Fruit fly (Drosophila melanogaster): ENCODE results near the gene CG42564.

CG42564 gene

DNA sequence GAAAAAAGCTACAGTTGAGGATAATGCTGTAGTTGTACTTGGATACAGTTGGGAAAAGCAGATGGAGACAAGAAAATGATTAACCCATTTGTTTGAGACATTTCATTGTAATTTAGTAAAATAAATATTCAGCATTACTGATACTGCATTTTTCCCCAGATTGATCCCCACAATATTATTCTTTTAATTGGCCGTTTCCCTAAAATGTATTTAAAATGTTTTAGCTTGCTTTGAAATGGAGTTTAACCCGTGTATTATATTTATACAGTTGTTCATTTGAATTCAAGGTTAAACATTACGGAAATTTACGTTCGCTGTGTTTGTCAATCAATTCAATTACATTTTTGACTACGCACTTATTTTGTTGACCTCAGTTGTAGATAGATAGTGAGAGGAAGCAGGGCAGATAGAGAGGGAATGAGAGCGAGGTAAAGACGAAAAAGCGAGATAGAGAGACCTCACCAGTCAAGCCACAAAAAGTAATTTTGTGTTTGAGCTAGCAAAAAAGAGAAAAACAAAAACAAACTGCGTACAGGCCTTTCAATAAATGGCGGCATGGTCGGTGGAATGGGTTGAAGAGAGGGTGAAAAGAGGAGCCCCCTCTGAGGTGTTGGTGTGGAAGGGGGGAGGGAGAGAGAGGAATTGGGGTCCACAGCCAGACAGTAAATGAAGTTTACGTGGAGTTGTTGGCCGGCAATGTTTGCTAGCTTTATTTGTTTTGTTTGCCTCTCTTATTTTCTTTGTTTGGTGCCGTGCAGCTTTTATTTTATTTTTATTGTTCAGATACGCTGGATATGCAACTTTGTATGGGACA lies 36.3 kb downstream of the CG42564 start (continued):
- TF ChIP-seq CG14860 (GFP tag; IDR thresholded peaks at IDR 0.05; ENCODE audit: partially characterized antibody) (no peak), abd-A (tag; optimal IDR thresholded peaks at IDR 0.05) (peak; percentile 89), sr (GFP tag; IDR thresholded peaks at IDR 0.05) (no peak), ttk (GFP tag; IDR thresholded peaks at IDR 0.05) (peak; percentile 59; the same call in 1 of the 2 replicates), Doc3 (GFP tag; IDR thresholded peaks at IDR 0.05; ENCODE audit: partially characterized antibody) (no peak), Scr (GFP tag; IDR thresholded peaks at IDR 0.05; ENCODE audit: partially characterized antibody) (no peak), Hr78 (GFP tag; optimal IDR thresholded peaks at IDR 0.05) (peak in 1 of 2 experiments; percentile 88), CG4328 (GFP tag; optimal IDR thresholded peaks at IDR 0.05) (peak; percentile 72), CG1647 (GFP tag; optimal IDR thresholded peaks at IDR 0.05) (peak; percentile 74), Doc2 (GFP tag; IDR thresholded peaks at IDR 0.05) (no peak), Xrp1 (GFP tag; IDR thresholded peaks at IDR 0.05) (peak; percentile 67; the same call in 1 of the 2 replicates), vfl (GFP tag; optimal IDR thresholded peaks at IDR 0.05) (peak; percentile 65), CG16815 (GFP tag; optimal IDR thresholded peaks at IDR 0.05) (peak; percentile 76), Dref (GFP tag; IDR thresholded peaks at IDR 0.05) (no peak), C15 (GFP tag; IDR thresholded peaks at IDR 0.05) (no peak), gcm (GFP tag; optimal IDR thresholded peaks at IDR 0.05) (peak; percentile 82), ranshi (GFP tag; IDR thresholded peaks at IDR 0.05) (peak; percentile 68; the same call in 1 of the 2 replicates), dpn (GFP tag; optimal IDR thresholded peaks at IDR 0.05) (peak; percentile 81 to 88), onecut (GFP tag; IDR thresholded peaks at IDR 0.05) (peak; percentile 52), ewg (GFP tag; optimal IDR thresholded peaks at IDR 0.05) (peak; percentile 82), ara (GFP tag; IDR thresholded peaks at IDR 0.05) (peak; percentile 63; the same call in 1 of the 2 replicates), crol (GFP tag; IDR thresholded peaks at IDR 0.05) (peak; percentile 99), ap (GFP tag; IDR thresholded peaks at IDR 0.05) (peak; percentile 51), sc (optimal IDR thresholded peaks at IDR 0.05) (no peak), sc (GFP tag; optimal IDR thresholded peaks at IDR 0.05) (peak; percentile 81), btn (GFP tag; optimal IDR thresholded peaks at IDR 0.05) (peak; percentile 73), Asciz (GFP tag; optimal IDR thresholded peaks at IDR 0.05) (peak; percentile 83), zf30C (GFP tag; optimal IDR thresholded peaks at IDR 0.05) (no peak), CG17361 (GFP tag; IDR thresholded peaks at IDR 0.05) (peak; percentile 98), slp2 (GFP tag; optimal IDR thresholded peaks at IDR 0.05) (peak; percentile 53), hth (optimal IDR thresholded peaks at IDR 0.05) (no peak), tna (GFP tag; IDR thresholded peaks at IDR 0.05; ENCODE audit: partially characterized antibody) (no peak), Sry-δ (GFP tag; optimal IDR thresholded peaks at IDR 0.05) (peak; percentile 30), Lpt (GFP tag; optimal IDR thresholded peaks at IDR 0.05) (no peak), CG9876 (GFP tag; optimal IDR thresholded peaks at IDR 0.05) (peak; percentile 46), nau (GFP tag; optimal IDR thresholded peaks at IDR 0.05) (peak; percentile 89), dimm (GFP tag; IDR thresholded peaks at IDR 0.05) (no peak), CG6813 (GFP tag; optimal IDR thresholded peaks at IDR 0.05) (peak; percentile 76), CG14710 (tag; optimal IDR thresholded peaks at IDR 0.05) (peak; percentile 88), CG18619 (GFP tag; optimal IDR thresholded peaks at IDR 0.05) (peak; percentile 91), CG31441 (GFP tag; IDR thresholded peaks at IDR 0.05) (peak; percentile 92), CG17802 (tag; optimal IDR thresholded peaks at IDR 0.05) (peak; percentile 65), CG7556 (GFP tag; optimal IDR thresholded peaks at IDR 0.05) (peak; percentile 95), CG32772 (GFP tag; IDR thresholded peaks at IDR 0.05) (peak; percentile 67), CG8388 (GFP tag; optimal IDR thresholded peaks at IDR 0.05) (peak; percentile 85), jigr1 (GFP tag; IDR thresholded peaks at IDR 0.05) (peak; percentile 61; the same call in 1 of the 3 replicates), tx (GFP tag; optimal IDR thresholded peaks at IDR 0.05) (peak; percentile 83), CG15011 (GFP tag; optimal IDR thresholded peaks at IDR 0.05) (peak; percentile 89), zen (tag; optimal IDR thresholded peaks at IDR 0.05) (peak; percentile 60)

Measured in whole organism, embryonic.